Fruit fly (Drosophila melanogaster) whole organism, embryonic: ENCODE measurements around the gene hang.

Source experiments
- CG10274 ChIP-seq: fragments of 200-800 bp; sonication (Bioruptor generic); optimal IDR thresholded peaks from 3 replicates; lab custom pipeline; 2017; ENCODE audit warnings: missing biosample characterization, mild to moderate bottlenecking, missing genetic modification characterization
- CG11247 ChIP-seq: fragments of 200-800 bp; sonication (Bioruptor generic); IDR thresholded peaks from 2 replicates; pipeline ENCODE4 v1.3.6; 2022; ENCODE audit warnings: missing biosample characterization, missing genetic modification characterization
- CG11456 ChIP-seq: fragments of 200-800 bp; sonication (Bioruptor generic); IDR thresholded peaks from 3 replicates; pipeline ENCODE4 v1.3.6; 2022; ENCODE audit warnings: missing biosample characterization, missing genetic modification characterization
- CG11560 ChIP-seq: fragments of 200-800 bp; sonication (Bioruptor generic); IDR thresholded peaks from 3 replicates; pipeline ENCODE4 v1.3.6; 2022; ENCODE audit warnings: missing biosample characterization, missing genetic modification characterization
- CG12769 ChIP-seq: fragments of 200-800 bp; sonication (Bioruptor generic); optimal IDR thresholded peaks from 2 replicates; lab custom pipeline; 2019; ENCODE audit warnings: missing biosample characterization, mild to moderate bottlenecking, missing genetic modification characterization, moderate library complexity
- CG15073 ChIP-seq: fragments of 200-800 bp; sonication (Bioruptor generic); optimal IDR thresholded peaks from 2 replicates; lab custom pipeline; 2016; ENCODE audit warnings: missing biosample characterization, missing genetic modification characterization
- CG16813 ChIP-seq: fragments of 200-800 bp; sonication (Bioruptor generic); IDR thresholded peaks from 3 replicates; pipeline ENCODE4 v1.3.6; 2022; ENCODE audit warnings: missing biosample characterization, missing genetic modification characterization; ENCODE audit not compliant: partially characterized antibody
- CG2199 ChIP-seq: fragments of 200-800 bp; sonication (Bioruptor generic); IDR thresholded peaks from 3 replicates; pipeline ENCODE4 v1.3.6; 2022; ENCODE audit warnings: missing biosample characterization, missing genetic modification characterization
- CG32772 ChIP-seq: fragments of 200-800 bp; sonication (Bioruptor generic); IDR thresholded peaks from 2 replicates; pipeline ENCODE4 v1.3.6; 2022; ENCODE audit warnings: missing biosample characterization, missing genetic modification characterization
- CG3726 ChIP-seq: fragments of 200-800 bp; sonication (Bioruptor generic); IDR thresholded peaks from 3 replicates; pipeline ENCODE4, ENCODE4 v1.3.6; 2022; ENCODE audit warnings: missing biosample characterization, missing genetic modification characterization
- CG3838 ChIP-seq: fragments of 200-800 bp; sonication (Bioruptor generic); optimal IDR thresholded peaks from 3 replicates; lab custom pipeline; 2016; ENCODE audit warnings: missing biosample characterization, missing genetic modification characterization
- CG4282 ChIP-seq: fragments of 200-800 bp; sonication (Bioruptor generic); optimal IDR thresholded peaks from 2 replicates; lab custom pipeline; 2016; ENCODE audit warnings: missing biosample characterization, missing genetic modification characterization
- CG4328 ChIP-seq: fragments of 200-800 bp; sonication (Bioruptor generic); optimal IDR thresholded peaks from 3 replicates; lab custom pipeline; 2017; ENCODE audit warnings: missing biosample characterization, missing genetic modification reagents, missing genetic modification characterization
- CG5180 ChIP-seq: fragments of 200-800 bp; sonication (Bioruptor generic); optimal IDR thresholded peaks from 3 replicates; lab custom pipeline; 2017; ENCODE audit warnings: missing biosample characterization, missing genetic modification characterization, mild to moderate bottlenecking, moderate library complexity, missing genetic modification reagents
- CG6683 ChIP-seq: fragments of 200-800 bp; sonication (Bioruptor generic); optimal IDR thresholded peaks from 2 replicates; lab custom pipeline; 2017; ENCODE audit warnings: missing biosample characterization, mild to moderate bottlenecking, missing genetic modification characterization, missing genetic modification reagents
- CG6689 ChIP-seq: fragments of 200-800 bp; sonication (Bioruptor generic); IDR thresholded peaks from 2 replicates; pipeline ENCODE4 v1.3.6; 2022; ENCODE audit warnings: missing biosample characterization, missing genetic modification characterization
- CG6854 ChIP-seq: fragments of 200-800 bp; sonication (Bioruptor generic); optimal IDR thresholded peaks from 3 replicates; lab custom pipeline; 2017; ENCODE audit warnings: missing biosample characterization, mild to moderate bottlenecking, missing genetic modification characterization
- CG7928 ChIP-seq: fragments of 200-800 bp; sonication (Bioruptor generic); optimal IDR thresholded peaks from 2 replicates; lab custom pipeline; 2017; ENCODE audit warnings: missing biosample characterization, mild to moderate bottlenecking, missing genetic modification characterization
- CG9437 ChIP-seq: fragments of 200-800 bp; sonication (Bioruptor generic); optimal IDR thresholded peaks from 2 replicates; lab custom pipeline; 2018; ENCODE audit warnings: missing biosample characterization, mild to moderate bottlenecking, missing genetic modification characterization
- CG9727 ChIP-seq: fragments of 200-800 bp; sonication (Bioruptor generic); optimal IDR thresholded peaks from 3 replicates; lab custom pipeline; 2017; ENCODE audit warnings: missing biosample characterization, mild to moderate bottlenecking, missing genetic modification characterization
- Dip2 ChIP-seq: fragments of 200-800 bp; sonication (Bioruptor generic); IDR thresholded peaks from 2 replicates; pipeline ENCODE4 v1.3.6; 2022; ENCODE audit warnings: missing biosample characterization, missing genetic modification characterization
- Dref ChIP-seq: fragments of 200-800 bp; sonication (Bioruptor generic); IDR thresholded peaks from 2 replicates; pipeline ENCODE4 v1.3.6; 2022; ENCODE audit warnings: missing biosample characterization, missing genetic modification characterization
- Hand ChIP-seq: fragments of 200-800 bp; sonication (Bioruptor generic); optimal IDR thresholded peaks from 2 replicates; lab custom pipeline; 2017; ENCODE audit warnings: mild to moderate bottlenecking, missing biosample characterization, missing genetic modification reagents, missing genetic modification characterization
- Hr78 ChIP-seq, 2 experiments: fragments of 200-800 bp in 1 of 2; fragments of >200 bp in 1 of 2; sonication (Bioruptor generic) in 1 of 2; optimal IDR thresholded peaks; 2 replicates each; lab custom pipeline; 2017 to 2019; ENCODE audit warnings: missing biosample characterization in 2 of 2, missing genetic modification characterization in 2 of 2, mild to moderate bottlenecking in 1 of 2, moderate library complexity in 1 of 2
- Max ChIP-seq: fragments of 200-800 bp; sonication (Bioruptor generic); optimal IDR thresholded peaks from 2 replicates; lab custom pipeline; 2016; ENCODE audit warnings: missing biosample characterization, mild to moderate bottlenecking, missing genetic modification characterization
- Neu2 ChIP-seq: fragments of 200-800 bp; sonication (Bioruptor generic); optimal IDR thresholded peaks from 3 replicates; lab custom pipeline; 2016; ENCODE audit warnings: missing biosample characterization, missing genetic modification characterization, borderline replicate concordance
- Optix ChIP-seq: fragments of 200-800 bp; sonication (Bioruptor generic); IDR thresholded peaks from 3 replicates; pipeline ENCODE4 v1.3.6; 2022; ENCODE audit warnings: missing biosample characterization, missing genetic modification characterization
- Scr ChIP-seq: fragments of 200-800 bp; sonication (Bioruptor generic); IDR thresholded peaks from 2 replicates; pipeline ENCODE4 v1.3.6; 2022; ENCODE audit warnings: missing biosample characterization, missing genetic modification characterization; ENCODE audit not compliant: partially characterized antibody
- Stat92E ChIP-seq, 3 experiments: fragments of >200 bp in 2 of 3; fragments of 200-800 bp in 1 of 3; sonication (Bioruptor generic) in 1 of 3; optimal IDR thresholded peaks; 2 replicates each; lab custom pipeline; 2017 to 2019; ENCODE audit warnings: missing biosample characterization in 3 of 3, missing genetic modification characterization in 3 of 3, mild to moderate bottlenecking in 1 of 3, moderate library complexity in 1 of 3
- ap ChIP-seq: fragments of 200-800 bp; sonication (Bioruptor generic); IDR thresholded peaks from 2 replicates; pipeline ENCODE4 v1.3.6; 2022; ENCODE audit warnings: missing biosample characterization, missing genetic modification characterization
- az2 ChIP-seq: fragments of 200-800 bp; sonication (Bioruptor generic); optimal IDR thresholded peaks from 3 replicates; lab custom pipeline; 2016; ENCODE audit warnings: missing biosample characterization, missing genetic modification characterization
- bigmax ChIP-seq: fragments of 200-800 bp; sonication (Bioruptor generic); optimal IDR thresholded peaks from 2 replicates; lab custom pipeline; 2018; ENCODE audit warnings: missing biosample characterization, mild to moderate bottlenecking, missing genetic modification characterization
- cato ChIP-seq: fragments of 200-800 bp; sonication (Bioruptor generic); optimal IDR thresholded peaks from 2 replicates; lab custom pipeline; 2016; ENCODE audit warnings: missing biosample characterization, missing genetic modification characterization, borderline replicate concordance
- crc ChIP-seq: fragments of 200-800 bp; sonication (Bioruptor generic); optimal IDR thresholded peaks from 2 replicates; lab custom pipeline; 2016; ENCODE audit warnings: missing biosample characterization, missing genetic modification characterization
- esg ChIP-seq: fragments of 200-800 bp; sonication (Bioruptor generic); conservative IDR thresholded peaks from 2 replicates; pipeline ENCODE4 v1.3.6; 2022; ENCODE audit warnings: missing biosample characterization, missing genetic modification characterization
- eve ChIP-seq, 2 experiments: fragments of >200 bp; optimal IDR thresholded peaks; 2 replicates each; lab custom pipeline; 2017; ENCODE audit warnings: missing biosample characterization in 2 of 2, missing genetic modification characterization in 2 of 2
- fd64A ChIP-seq: fragments of 200-800 bp; sonication (Bioruptor generic); optimal IDR thresholded peaks from 3 replicates; lab custom pipeline; 2018; ENCODE audit warnings: missing biosample characterization, mild to moderate bottlenecking, missing genetic modification characterization
- fru ChIP-seq: fragments of >200 bp; optimal IDR thresholded peaks from 2 replicates; lab custom pipeline; 2017
- inv ChIP-seq: fragments of 200-800 bp; sonication (Bioruptor generic); IDR thresholded peaks from 2 replicates; pipeline ENCODE4 v1.3.6; 2022; ENCODE audit warnings: missing biosample characterization, missing genetic modification characterization; ENCODE audit not compliant: partially characterized antibody
- jumu ChIP-seq: fragments of 200-800 bp; sonication (Bioruptor generic); optimal IDR thresholded peaks from 3 replicates; lab custom pipeline; 2016; ENCODE audit warnings: missing biosample characterization, missing genetic modification characterization
- lab ChIP-seq: fragments of 200-800 bp; sonication (Bioruptor generic); optimal IDR thresholded peaks from 3 replicates; lab custom pipeline; 2017; ENCODE audit warnings: missing biosample characterization, missing genetic modification characterization, mild to moderate bottlenecking, moderate library complexity, missing genetic modification reagents
- lmd ChIP-seq: fragments of 200-800 bp; sonication (Bioruptor generic); IDR thresholded peaks from 2 replicates; pipeline ENCODE4 v1.3.6; 2022; ENCODE audit warnings: missing biosample characterization, missing genetic modification characterization
- maf-S ChIP-seq: fragments of 200-800 bp; sonication (Bioruptor generic); optimal IDR thresholded peaks from 2 replicates; lab custom pipeline; 2016; ENCODE audit warnings: missing biosample characterization, missing genetic modification characterization
- pb ChIP-seq: fragments of 200-800 bp; sonication (Bioruptor generic); optimal IDR thresholded peaks from 3 replicates; lab custom pipeline; 2016; ENCODE audit warnings: missing biosample characterization, missing genetic modification characterization
- pzg ChIP-seq: fragments of 200-800 bp; sonication (Bioruptor generic); optimal IDR thresholded peaks from 3 replicates; lab custom pipeline; 2018; ENCODE audit warnings: missing biosample characterization, mild to moderate bottlenecking, missing genetic modification characterization, moderate library complexity
- sd ChIP-seq: fragments of 200-800 bp; sonication (Bioruptor generic); optimal IDR thresholded peaks from 3 replicates; lab custom pipeline; 2018; ENCODE audit warnings: missing biosample characterization, mild to moderate bottlenecking, missing genetic modification characterization, moderate library complexity
- sima ChIP-seq: fragments of 200-800 bp; sonication (Bioruptor generic); optimal IDR thresholded peaks from 2 replicates; lab custom pipeline; 2016; ENCODE audit warnings: missing biosample characterization, missing genetic modification characterization
- sob ChIP-seq: fragments of 200-800 bp; sonication (Bioruptor generic); IDR thresholded peaks from 2 replicates; pipeline ENCODE4 v1.3.6; 2022; ENCODE audit warnings: missing biosample characterization, missing genetic modification characterization
- sqz ChIP-seq: fragments of 200-800 bp; sonication (Bioruptor generic); optimal IDR thresholded peaks from 3 replicates; lab custom pipeline; 2018; ENCODE audit warnings: missing biosample characterization, mild to moderate bottlenecking, missing genetic modification characterization
- tx ChIP-seq: fragments of 200-800 bp; sonication (Bioruptor generic); optimal IDR thresholded peaks from 2 replicates; lab custom pipeline; 2016; ENCODE audit warnings: missing biosample characterization, missing genetic modification characterization
- zen ChIP-seq: fragments of 200-800 bp; sonication (Bioruptor generic); optimal IDR thresholded peaks from 3 replicates; lab custom pipeline; 2018; ENCODE audit warnings: missing biosample characterization, mild to moderate bottlenecking, missing genetic modification characterization, moderate library complexity

Gene hang

dm6 chrX:16385942-16386392, 36.7 kb upstream of the hang start (continued):
- TF ChIP-seq CG15073 (GFP tag; lab: Kevin White, UChicago) (no peak), fru (lab: Kevin White, UChicago) (no peak), Max (GFP tag; lab: Kevin White, UChicago) (peak; percentile 7), zen (tag; lab: Kevin White, UChicago) (no peak), CG7928 (peak; percentile 12), Scr (GFP tag; lab: Robert Waterston, UW) (no peak), Stat92E (GFP tag; optimal IDR thresholded peaks at IDR 0.05; lab: Kevin White, UChicago) (no peak), crc (no peak), CG9437 (GFP tag; lab: Kevin White, UChicago) (peak; percentile 28), Neu2 (no peak), cato (no peak), CG4328 (GFP tag; lab: Kevin White, UChicago) (peak; percentile 16), Hr78 (GFP tag; optimal IDR thresholded peaks at IDR 0.05; lab: Kevin White, UChicago) (peak in 1 of 2 experiments; percentile 5), jumu (no peak), CG11560 (tag; lab: Robert Waterston, UW) (no peak), CG2199 (GFP tag; lab: Robert Waterston, UW) (no peak), sd (no peak), CG16813 (GFP tag; lab: Robert Waterston, UW) (no peak), pb (GFP tag; lab: Kevin White, UChicago) (no peak), CG6683 (no peak), CG32772 (GFP tag; lab: Robert Waterston, UW) (no peak), CG11247 (GFP tag; lab: Robert Waterston, UW) (no peak), CG10274 (GFP tag; lab: Kevin White, UChicago) (no peak), CG3838 (GFP tag; lab: Kevin White, UChicago) (no peak), CG11456 (GFP tag; lab: Robert Waterston, UW) (no peak), sqz (no peak), CG6854 (peak; percentile 25), tx (GFP tag; lab: Kevin White, UChicago) (no peak), sob (GFP tag; lab: Robert Waterston, UW) (no peak), Optix (GFP tag; lab: Robert Waterston, UW) (no peak), sima (GFP tag; lab: Kevin White, UChicago) (no peak), lmd (GFP tag; lab: Robert Waterston, UW) (0 out of 2 replicates have a peak, but pooled peaks have one; percentile 13), Dip2 (GFP tag; lab: Robert Waterston, UW) (no peak), CG9727 (peak; percentile 44), Hand (GFP tag; lab: Kevin White, UChicago) (peak; percentile 42), maf-S (GFP tag; lab: Kevin White, UChicago) (no peak), CG3726 (GFP tag; lab: Robert Waterston, UW) (no peak), bigmax (no peak), CG6689 (GFP tag; lab: Robert Waterston, UW) (peak; percentile 17; the same call in 1 of the 2 replicates), az2 (GFP tag; lab: Kevin White, UChicago) (no peak), Dref (GFP tag; lab: Robert Waterston, UW) (no peak), fd64A (GFP tag; lab: Kevin White, UChicago) (no peak), CG4282 (GFP tag; lab: Kevin White, UChicago) (no peak), CG12769 (tag; lab: Kevin White, UChicago) (no peak), pzg (no peak), lab (GFP tag; lab: Kevin White, UChicago) (peak; percentile 74), esg (no peak), inv (GFP tag; lab: Robert Waterston, UW) (no peak), CG5180 (GFP tag; lab: Kevin White, UChicago) (no peak), ap (GFP tag; lab: Robert Waterston, UW) (no peak), eve (GFP tag; optimal IDR thresholded peaks at IDR 0.05; lab: Kevin White, UChicago) (no peak)
